Worm (Caenorhabditis elegans): Measurements from ENCODE around the gene T21C12.4.

The T21C12.4 gene

ce11 chrIII:10534191-10534590 lies 23.6 kb downstream of the T21C12.4 start:
- TF ChIP-seq F13H6.1 (tag; optimal IDR thresholded peaks at IDR 0.05) (peak; percentile 50), C34F6.9 (tag; optimal IDR thresholded peaks at IDR 0.05) (no peak), ztf-1 (GFP tag; conservative IDR thresholded peaks at IDR 0.05) (no peak), mab-5 (tag; optimal IDR thresholded peaks at IDR 0.05) (no peak), ama-1 (optimal IDR thresholded peaks at IDR 0.05) (peak; percentile 43), nhr-77 (tag; optimal IDR thresholded peaks at IDR 0.05) (no peak), sem-4 (tag; optimal IDR thresholded peaks at IDR 0.05) (no peak), sma-9 (GFP tag; optimal IDR thresholded peaks at IDR 0.05) (peak; percentile 76), sma-9 (tag; optimal IDR thresholded peaks at IDR 0.05) (no peak), nhr-12 (tag; optimal IDR thresholded peaks at IDR 0.05) (no peak), nhr-21 (tag; optimal IDR thresholded peaks at IDR 0.05) (peak; percentile 73), R02D3.7 (tag; optimal IDR thresholded peaks at IDR 0.05) (no peak), ztf-11 (tag; optimal IDR thresholded peaks at IDR 0.05) (no peak), ceh-16 (tag; optimal IDR thresholded peaks at IDR 0.05) (no peak), unc-55 (GFP tag; optimal IDR thresholded peaks at IDR 0.05) (no peak), fos-1 (tag; optimal IDR thresholded peaks at IDR 0.05) (peak; percentile 49), mbf-1 (tag; optimal IDR thresholded peaks at IDR 0.05) (no peak), alr-1 (tag; optimal IDR thresholded peaks at IDR 0.05) (no peak), lin-11 (tag; optimal IDR thresholded peaks at IDR 0.05) (no peak), zag-1 (tag; optimal IDR thresholded peaks at IDR 0.05) (no peak), nhr-11 (tag; optimal IDR thresholded peaks at IDR 0.05) (no peak), nhr-25 (tag; optimal IDR thresholded peaks at IDR 0.05) (peak; percentile 58), blmp-1 (tag; optimal IDR thresholded peaks at IDR 0.05; ENCODE audit: insufficient read depth) (peak; percentile 39), aly-2 (tag; optimal IDR thresholded peaks at IDR 0.05) (no peak), dmd-4 (tag; optimal IDR thresholded peaks at IDR 0.05) (no peak), ztf-4 (tag; optimal IDR thresholded peaks at IDR 0.05) (no peak), elt-1 (tag; optimal IDR thresholded peaks at IDR 0.05) (no peak), nhr-129 (tag; optimal IDR thresholded peaks at IDR 0.05) (peak; percentile 88), Y55F3AM.14 (GFP tag; optimal IDR thresholded peaks at IDR 0.05) (peak; percentile 56), sma-3 (GFP tag; optimal IDR thresholded peaks at IDR 0.05) (peak; percentile 58), lsy-2 (tag; optimal IDR thresholded peaks at IDR 0.05) (peak in 1 of 2 experiments; percentile 13), elt-3 (tag; optimal IDR thresholded peaks at IDR 0.05) (no peak), lin-13 (GFP tag; optimal IDR thresholded peaks at IDR 0.05) (no peak), mdl-1 (tag; optimal IDR thresholded peaks at IDR 0.05) (peak; percentile 72 to 81), nhr-10 (tag; optimal IDR thresholded peaks at IDR 0.05) (no peak), gmeb-1 (tag; optimal IDR thresholded peaks at IDR 0.05) (peak; percentile 21), lin-39 (tag; optimal IDR thresholded peaks at IDR 0.05) (no peak), nhr-237 (tag; optimal IDR thresholded peaks at IDR 0.05) (no peak), egl-27 (tag; optimal IDR thresholded peaks at IDR 0.05) (no peak)

- no peak for TF ChIP-seq unc-55 (GFP tag; optimal IDR thresholded peaks at IDR 0.05)
- TF ChIP-seq ztf-11 (tag; optimal IDR thresholded peaks at IDR 0.05) = no peak
- no peak for TF ChIP-seq lin-39 (tag; optimal IDR thresholded peaks at IDR 0.05)
- TF ChIP-seq unc-62 (GFP tag; optimal IDR thresholded peaks at IDR 0.05) = no peak
- no peak for TF ChIP-seq peb-1 (tag; optimal IDR thresholded peaks at IDR 0.05)
- no peak for TF ChIP-seq nhr-237 (tag; optimal IDR thresholded peaks at IDR 0.05)
- TF ChIP-seq nhr-12 (tag; optimal IDR thresholded peaks at IDR 0.05) = no peak
- TF ChIP-seq egl-27 (tag; optimal IDR thresholded peaks at IDR 0.05) = no peak
- TF ChIP-seq ztf-1 (GFP tag; conservative IDR thresholded peaks at IDR 0.05) = no peak
- TF ChIP-seq sma-3 (GFP tag; optimal IDR thresholded peaks at IDR 0.05) = peak; percentile 55
- TF ChIP-seq nhr-21 (tag; optimal IDR thresholded peaks at IDR 0.05) = peak; percentile 67
- no peak for TF ChIP-seq lsy-2 (tag; optimal IDR thresholded peaks at IDR 0.05)
- TF ChIP-seq fos-1 (tag; optimal IDR thresholded peaks at IDR 0.05) = peak; percentile 96
- no peak for TF ChIP-seq ceh-82 (tag; optimal IDR thresholded peaks at IDR 0.05)
- no peak for TF ChIP-seq snpc-4 (tag; optimal IDR thresholded peaks at IDR 0.05)
- TF ChIP-seq nhr-6 (tag; optimal IDR thresholded peaks at IDR 0.05) = no peak
- TF ChIP-seq R02D3.7 (tag; optimal IDR thresholded peaks at IDR 0.05) = no peak
- TF ChIP-seq lin-13 (GFP tag; optimal IDR thresholded peaks at IDR 0.05) = no peak
- TF ChIP-seq nhr-129 (tag; optimal IDR thresholded peaks at IDR 0.05) = peak; percentile 75
- no peak for TF ChIP-seq nhr-10 (tag; optimal IDR thresholded peaks at IDR 0.05)
- TF ChIP-seq C34F6.9 (tag; optimal IDR thresholded peaks at IDR 0.05) = no peak
- no peak for TF ChIP-seq nhr-23 (tag; optimal IDR thresholded peaks at IDR 0.05)
- no peak for TF ChIP-seq elt-3 (tag; optimal IDR thresholded peaks at IDR 0.05)
- TF ChIP-seq ZK546.5 (tag; optimal IDR thresholded peaks at IDR 0.05) = no peak
- TF ChIP-seq sem-4 (tag; optimal IDR thresholded peaks at IDR 0.05) = no peak
- no peak for TF ChIP-seq zag-1 (tag; optimal IDR thresholded peaks at IDR 0.05)
- no peak for TF ChIP-seq nhr-77 (tag; optimal IDR thresholded peaks at IDR 0.05)
- peak; percentile 67 for TF ChIP-seq sma-9 (GFP tag; optimal IDR thresholded peaks at IDR 0.05)
- no peak for TF ChIP-seq sma-9 (tag; optimal IDR thresholded peaks at IDR 0.05)
- TF ChIP-seq dmd-4 (tag; optimal IDR thresholded peaks at IDR 0.05) = no peak
- TF ChIP-seq mdl-1 (tag; optimal IDR thresholded peaks at IDR 0.05) = no peak
- peak; percentile 6 for TF ChIP-seq blmp-1 (tag; optimal IDR thresholded peaks at IDR 0.05; ENCODE audit: insufficient read depth)
- TF ChIP-seq unc-39 (tag; optimal IDR thresholded peaks at IDR 0.05) = no peak
- TF ChIP-seq ama-1 (optimal IDR thresholded peaks at IDR 0.05) = no peak
- TF ChIP-seq alr-1 (tag; optimal IDR thresholded peaks at IDR 0.05) = no peak
- no peak for TF ChIP-seq mbf-1 (tag; optimal IDR thresholded peaks at IDR 0.05)
- TF ChIP-seq F13H6.1 (tag; optimal IDR thresholded peaks at IDR 0.05) = peak; percentile 19
- no peak for TF ChIP-seq elt-1 (tag; optimal IDR thresholded peaks at IDR 0.05)
- no peak for TF ChIP-seq ceh-16 (tag; optimal IDR thresholded peaks at IDR 0.05)
- TF ChIP-seq lin-11 (tag; optimal IDR thresholded peaks at IDR 0.05) = no peak
- TF ChIP-seq nhr-25 (tag; optimal IDR thresholded peaks at IDR 0.05) = peak; percentile 27
- no peak for TF ChIP-seq ztf-4 (tag; optimal IDR thresholded peaks at IDR 0.05)
- TF ChIP-seq gmeb-1 (tag; optimal IDR thresholded peaks at IDR 0.05) = peak; percentile 57
- TF ChIP-seq crh-2 (tag; optimal IDR thresholded peaks at IDR 0.05) = peak; percentile 86
- TF ChIP-seq mab-5 (tag; optimal IDR thresholded peaks at IDR 0.05) = no peak
- TF ChIP-seq aly-2 (tag; optimal IDR thresholded peaks at IDR 0.05) = no peak
Measured at ce11 chrIII:10533310-10533709, 24.5 kb downstream of the T21C12.4 start.
